Worm (Caenorhabditis elegans) whole organism, L4 larva: Measurements from ENCODE around the gene F26F2.11.

Source experiments
- nhr-48 ChIP-seq: sonication (generic microtip); optimal IDR thresholded peaks from 2 replicates; lab custom pipeline; 2016; ENCODE audit warnings: mild to moderate bottlenecking, missing genetic modification characterization, missing compliant biosample characterization
- tra-1 ChIP-seq: fragments of 200-800 bp; sonication (Bioruptor generic); IDR thresholded peaks from 2 replicates; pipeline ENCODE4 v1.3.6; 2022; ENCODE audit warnings: missing genetic modification reagents, missing genetic modification characterization, missing compliant biosample characterization
- unc-39 ChIP-seq: sonication (generic microtip); optimal IDR thresholded peaks from 2 replicates; lab custom pipeline; 2017; ENCODE audit warnings: missing biosample characterization, missing genetic modification characterization

DNA sequence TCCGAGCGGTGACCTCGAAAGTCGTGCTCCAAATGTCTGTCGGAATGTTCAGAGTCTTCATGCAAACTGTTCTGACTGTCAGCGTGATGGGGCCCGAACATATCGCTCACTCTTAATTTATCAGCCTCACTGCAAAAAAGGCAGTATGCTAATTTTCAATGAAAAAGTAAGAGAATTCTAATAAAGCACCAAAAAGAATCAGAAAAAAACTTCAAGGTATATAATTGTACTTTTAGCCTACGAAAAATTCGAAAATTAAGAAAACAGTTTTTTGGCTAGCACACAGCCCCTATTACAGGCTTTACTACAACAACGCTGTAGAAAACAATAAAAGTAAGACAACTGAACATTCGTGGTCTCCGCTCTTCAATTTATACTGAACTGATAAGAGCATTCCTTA is 33.8 kb downstream of the F26F2.11 start, which contains the start of gene F26F2.1:
- TF ChIP-seq nhr-48 (tag; lab: Kevin White, UChicago): no peak
- TF ChIP-seq unc-39 (tag; lab: Kevin White, UChicago): no peak
- TF ChIP-seq tra-1: no peak
